Worm (Caenorhabditis elegans) whole organism, late embryonic: ENCODE data around the gene F42G4.6.
"Not testable (repeated sequence)": the region's sequence is repeated elsewhere in the genome, so short reads cannot be mapped to it uniquely, and the experiment has no call there.

Experiments used
- F13H6.1 ChIP-seq: sonication (generic microtip); optimal IDR thresholded peaks from 2 replicates; lab custom pipeline; 2016; ENCODE audit warnings: missing genetic modification characterization, missing compliant biosample characterization
- K02D7.2 ChIP-seq: sonication (generic microtip); optimal IDR thresholded peaks from 2 replicates; lab custom pipeline; 2017; ENCODE audit warnings: mild to moderate bottlenecking, missing genetic modification characterization, missing compliant biosample characterization
- T23F11.4 ChIP-seq: fragments of 200-800 bp; sonication (Bioruptor generic); optimal IDR thresholded peaks from 2 replicates; lab custom pipeline; 2018; ENCODE audit warnings: mild to moderate bottlenecking, missing genetic modification characterization, missing compliant biosample characterization
- Y22D7AL.16 ChIP-seq: sonication (generic microtip); optimal IDR thresholded peaks from 2 replicates; lab custom pipeline; 2016; ENCODE audit warnings: missing genetic modification characterization, missing compliant biosample characterization
- ceh-14 ChIP-seq: sonication (generic microtip); optimal IDR thresholded peaks from 2 replicates; lab custom pipeline; 2016; ENCODE audit warnings: missing genotype, missing genetic modification characterization, missing compliant biosample characterization
- ceh-19 ChIP-seq: fragments of 200-800 bp; sonication (Bioruptor generic); optimal IDR thresholded peaks from 2 replicates; lab custom pipeline; 2018; ENCODE audit warnings: mild to moderate bottlenecking, missing genetic modification characterization, missing compliant biosample characterization
- ceh-2 ChIP-seq: sonication (generic microtip); optimal IDR thresholded peaks from 2 replicates; lab custom pipeline; 2016; ENCODE audit warnings: missing genotype, missing genetic modification characterization, missing compliant biosample characterization
- ceh-22 ChIP-seq: sonication (generic microtip); optimal IDR thresholded peaks from 2 replicates; lab custom pipeline; 2017; ENCODE audit warnings: missing biosample characterization, missing genetic modification characterization
- ceh-24 ChIP-seq: sonication (generic microtip); optimal IDR thresholded peaks from 2 replicates; lab custom pipeline; 2016; ENCODE audit warnings: mild to moderate bottlenecking, missing genetic modification characterization, missing compliant biosample characterization
- ceh-30 ChIP-seq: fragments of 150-350 bp; optimal IDR thresholded peaks from 2 replicates; lab custom pipeline; 2014; ENCODE audit warnings: missing biosample characterization, missing genetic modification characterization
- ceh-31 ChIP-seq: sonication (generic microtip); optimal IDR thresholded peaks from 2 replicates; lab custom pipeline; 2016; ENCODE audit warnings: missing genetic modification characterization, missing compliant biosample characterization
- ceh-34 ChIP-seq: sonication (generic microtip); optimal IDR thresholded peaks from 2 replicates; lab custom pipeline; 2016; ENCODE audit warnings: mild to moderate bottlenecking, missing genetic modification characterization, missing compliant biosample characterization
- ceh-48 ChIP-seq: sonication (generic microtip); optimal IDR thresholded peaks from 2 replicates; lab custom pipeline; 2016; ENCODE audit warnings: missing genetic modification characterization, inconsistent platforms, missing compliant biosample characterization
- ceh-9 ChIP-seq: sonication (generic microtip); optimal IDR thresholded peaks from 2 replicates; lab custom pipeline; 2016; ENCODE audit warnings: mild to moderate bottlenecking, missing genetic modification characterization, inconsistent platforms, missing compliant biosample characterization
- dmd-4 ChIP-seq: sonication (generic microtip); optimal IDR thresholded peaks from 2 replicates; lab custom pipeline; 2016; ENCODE audit warnings: borderline replicate concordance, missing genetic modification characterization, missing compliant biosample characterization
- elt-2 ChIP-seq: sonication (generic microtip); optimal IDR thresholded peaks from 2 replicates; lab custom pipeline; 2016; ENCODE audit warnings: missing genetic modification reagents, missing genetic modification characterization, missing compliant biosample characterization
- elt-4 ChIP-seq: sonication (generic microtip); optimal IDR thresholded peaks from 2 replicates; lab custom pipeline; 2016; ENCODE audit warnings: missing genetic modification characterization, missing compliant biosample characterization
- ets-4 ChIP-seq: sonication (generic microtip); optimal IDR thresholded peaks from 2 replicates; lab custom pipeline; 2016; ENCODE audit warnings: missing genetic modification characterization, missing compliant biosample characterization
- fax-1 ChIP-seq: sonication (generic microtip); optimal IDR thresholded peaks from 2 replicates; lab custom pipeline; 2016; ENCODE audit warnings: missing genotype, missing genetic modification characterization, missing compliant biosample characterization
- fkh-10 ChIP-seq: fragments of 150-350 bp; optimal IDR thresholded peaks from 2 replicates; lab custom pipeline; 2014; ENCODE audit warnings: missing biosample characterization, missing genetic modification reagents, missing genetic modification characterization
- gmeb-2 ChIP-seq: sonication (generic microtip); optimal IDR thresholded peaks from 2 replicates; lab custom pipeline; 2016; ENCODE audit warnings: missing genetic modification characterization, inconsistent platforms, missing compliant biosample characterization
- hlh-13 ChIP-seq: fragments of 200-800 bp; sonication (Bioruptor generic); optimal IDR thresholded peaks from 2 replicates; lab custom pipeline; 2018; ENCODE audit warnings: mild to moderate bottlenecking, missing genetic modification characterization, missing compliant biosample characterization
- hlh-8 ChIP-seq: sonication (generic microtip); optimal IDR thresholded peaks from 2 replicates; lab custom pipeline; 2016; ENCODE audit warnings: missing genotype, missing genetic modification characterization, missing compliant biosample characterization
- madf-2 ChIP-seq: sonication (generic microtip); optimal IDR thresholded peaks from 2 replicates; lab custom pipeline; 2017; ENCODE audit warnings: missing genetic modification characterization, missing compliant biosample characterization
- mec-3 ChIP-seq: sonication (generic microtip); optimal IDR thresholded peaks from 2 replicates; lab custom pipeline; 2016; ENCODE audit warnings: borderline replicate concordance, missing genetic modification characterization, missing compliant biosample characterization
- nfya-1 ChIP-seq: sonication (generic microtip); optimal IDR thresholded peaks from 2 replicates; lab custom pipeline; 2017; ENCODE audit warnings: missing genetic modification characterization, mild to moderate bottlenecking, missing compliant biosample characterization, antibody characterized with exemption, moderate library complexity
- nhr-232 ChIP-seq: sonication (generic microtip); optimal IDR thresholded peaks from 2 replicates; lab custom pipeline; 2016; ENCODE audit warnings: missing genetic modification characterization, missing compliant biosample characterization
- npax-4 ChIP-seq: sonication (generic microtip); optimal IDR thresholded peaks from 2 replicates; lab custom pipeline; 2016; ENCODE audit warnings: missing genetic modification characterization, missing compliant biosample characterization
- pqm-1 ChIP-seq: sonication (generic microtip); optimal IDR thresholded peaks from 2 replicates; lab custom pipeline; 2016; ENCODE audit warnings: missing genetic modification characterization, missing compliant biosample characterization
- ref-2 ChIP-seq: sonication (generic microtip); optimal IDR thresholded peaks from 2 replicates; lab custom pipeline; 2016; ENCODE audit warnings: missing genetic modification characterization, missing compliant biosample characterization
- rnt-1 ChIP-seq: sonication (generic microtip); optimal IDR thresholded peaks from 2 replicates; lab custom pipeline; 2016; ENCODE audit warnings: missing genetic modification characterization, missing compliant biosample characterization
- ttx-3 ChIP-seq: sonication (generic microtip); optimal IDR thresholded peaks from 2 replicates; lab custom pipeline; 2016; ENCODE audit warnings: missing genetic modification reagents, missing genetic modification characterization, missing compliant biosample characterization
- unc-42 ChIP-seq: sonication (generic microtip); optimal IDR thresholded peaks from 2 replicates; lab custom pipeline; 2016; ENCODE audit warnings: missing genotype, missing genetic modification characterization, missing compliant biosample characterization
- unc-86 ChIP-seq: sonication (generic microtip); optimal IDR thresholded peaks from 2 replicates; lab custom pipeline; 2016; ENCODE audit warnings: missing genetic modification characterization, missing compliant biosample characterization

The F42G4.6 gene

ce11 chrII:13076301-13076916 is 2.8 kb upstream of the F42G4.6 start:
- TF ChIP-seq madf-2 (tag; lab: Kevin White, UChicago) (no peak), ceh-24 (tag; lab: Kevin White, UChicago) (no peak), ceh-14 (tag; lab: Kevin White, UChicago) (no peak), hlh-8 (no peak), ceh-30 (tag; lab: Kevin White, UChicago) (no peak), ceh-19 (no peak), ttx-3 (tag; lab: Kevin White, UChicago) (no peak), fkh-10 (GFP tag; lab: Kevin White, UChicago) (no peak), ceh-2 (tag; lab: Kevin White, UChicago) (no peak), fax-1 (tag; lab: Kevin White, UChicago) (no peak)

ce11 chrII:13077746-13078145 is 1.4 kb upstream of the F42G4.6 start:
- TF ChIP-seq ets-4 (tag; lab: Kevin White, UChicago): no peak
- TF ChIP-seq ceh-31: no peak
- no peak for TF ChIP-seq dmd-4 (tag; lab: Kevin White, UChicago)
- no peak for TF ChIP-seq ceh-48 (tag; lab: Kevin White, UChicago)
- no peak for TF ChIP-seq ceh-22 (tag; lab: Kevin White, UChicago)
- TF ChIP-seq elt-2: no peak
- no peak for TF ChIP-seq ref-2 (tag; lab: Kevin White, UChicago)
- no peak for TF ChIP-seq madf-2 (tag; lab: Kevin White, UChicago)
- TF ChIP-seq hlh-13 (GFP tag; lab: Kevin White, UChicago): no peak
- no peak for TF ChIP-seq fkh-10 (GFP tag; lab: Kevin White, UChicago)
- TF ChIP-seq ceh-34 (tag; lab: Kevin White, UChicago): no peak
- no peak for TF ChIP-seq elt-4
- no peak for TF ChIP-seq F13H6.1
- no peak for TF ChIP-seq T23F11.4 (GFP tag; lab: Kevin White, UChicago)
- TF ChIP-seq ceh-2 (tag; lab: Kevin White, UChicago): no peak
- TF ChIP-seq npax-4 (tag; lab: Kevin White, UChicago): no peak
- TF ChIP-seq unc-86 (tag; lab: Kevin White, UChicago): no peak
- TF ChIP-seq gmeb-2 (tag; lab: Kevin White, UChicago): no peak
- no peak for TF ChIP-seq nhr-232
- no peak for TF ChIP-seq rnt-1 (tag; lab: Kevin White, UChicago)

- TF ChIP-seq gmeb-2 (tag; lab: Kevin White, UChicago); K02D7.2 (tag; lab: Kevin White, UChicago); elt-4: not testable (repeated sequence)
Observed at ce11 chrII:13080607-13081006, 1.4 kb downstream of the F42G4.6 start, which contains the start of gene Y81G3A.2. Gene Y81G3A.2 (plus strand): TSS chrII:13080907.

ce11 chrII:13082403-13082802 is 3.2 kb downstream of the F42G4.6 start, which contains the start of gene Y81G3A.6:
Gene Y81G3A.6 (minus strand): TSS chrII:13082503.
- not testable (repeated sequence) for TF ChIP-seq ceh-9, Y22D7AL.16, mec-3 (tag; lab: Kevin White, UChicago)

ce11 chrII:13083752-13084214 is 4.6 kb downstream of the F42G4.6 start, which contains the start of the genes Y81G3A.1 and gcn-2:
Gene Y81G3A.1 (minus strand): TSS chrII:13083926.
Gene gcn-2 (plus strand): TSS chrII:13084164.
- TF ChIP-seq nfya-1 (tag; lab: Kevin White, UChicago) (peak; percentile 17), unc-42 (tag; lab: Kevin White, UChicago) (peak; percentile 13), hlh-8 (no peak), dmd-4 (tag; lab: Kevin White, UChicago) (no peak), pqm-1 (tag; lab: Kevin White, UChicago) (no peak)
- TF ChIP-seq, all 69 proteins: peak for 2
